Worm (Caenorhabditis elegans): ENCODE data around the gene wrk-1.

Gene wrk-1

ce11 chrX:8378312-8378711, 14.1 kb downstream of the wrk-1 start, which contains the start of gene tbc-18:
Gene tbc-18, plus strand, starts transcription at chrX:8378557.
- no peak for TF ChIP-seq cog-1 (tag; optimal IDR thresholded peaks at IDR 0.05)
- no peak for TF ChIP-seq flt-1 (GFP tag; IDR thresholded peaks at IDR 0.05)
- no peak for TF ChIP-seq tab-1 (GFP tag; IDR thresholded peaks at IDR 0.05)
- no peak for TF ChIP-seq med-1 (GFP tag; optimal IDR thresholded peaks at IDR 0.05; ENCODE audit: insufficient read depth)
- no peak for TF ChIP-seq ztf-23 (GFP tag; IDR thresholded peaks at IDR 0.05)
- TF ChIP-seq T22C8.4 (GFP tag; IDR thresholded peaks at IDR 0.05) = no peak
- no peak for TF ChIP-seq ztf-29 (GFP tag; IDR thresholded peaks at IDR 0.05)
- no peak for TF ChIP-seq ref-1 (GFP tag; conservative IDR thresholded peaks at IDR 0.05)
- no peak for TF ChIP-seq klf-2 (GFP tag; conservative IDR thresholded peaks at IDR 0.05)

- TF ChIP-seq ref-1 (GFP tag; conservative IDR thresholded peaks at IDR 0.05) (no peak), cog-1 (tag; optimal IDR thresholded peaks at IDR 0.05) (no peak), ztf-29 (GFP tag; IDR thresholded peaks at IDR 0.05) (no peak), ztf-23 (GFP tag; IDR thresholded peaks at IDR 0.05) (no peak), flt-1 (GFP tag; IDR thresholded peaks at IDR 0.05) (no peak), T22C8.4 (GFP tag; IDR thresholded peaks at IDR 0.05) (no peak), klf-2 (GFP tag; conservative IDR thresholded peaks at IDR 0.05) (no peak), med-1 (GFP tag; optimal IDR thresholded peaks at IDR 0.05; ENCODE audit: insufficient read depth) (no peak), tab-1 (GFP tag; IDR thresholded peaks at IDR 0.05) (no peak)
These were observed 20.5 kb downstream of the wrk-1 start, which contains the start of gene nep-15 for ce11 chrX:8371906-8372305. Gene nep-15, plus strand, starts transcription at chrX:8372206.

- TF ChIP-seq ref-1 (GFP tag; conservative IDR thresholded peaks at IDR 0.05) (no peak), cog-1 (tag; optimal IDR thresholded peaks at IDR 0.05) (peak; percentile 52)
These were observed 24.2 kb downstream of the wrk-1 start for ce11 chrX:8368210-8368609.

ce11 chrX:8367553-8367952, 24.8 kb downstream of the wrk-1 start, which contains the start of gene F40B5.2:
Gene F40B5.2, plus strand, starts transcription at chrX:8367853.
- no peak for TF ChIP-seq med-1 (GFP tag; optimal IDR thresholded peaks at IDR 0.05; ENCODE audit: insufficient read depth)

- TF ChIP-seq ztf-23 (GFP tag; IDR thresholded peaks at IDR 0.05) (no peak), tab-1 (GFP tag; IDR thresholded peaks at IDR 0.05) (no peak)
These were observed 30.0 kb downstream of the wrk-1 start for ce11 chrX:8362379-8362778.

ce11 chrX:8356305-8356704, 36.1 kb downstream of the wrk-1 start:
- TF ChIP-seq tab-1 (GFP tag; IDR thresholded peaks at IDR 0.05) = no peak
- TF ChIP-seq cog-1 (tag; optimal IDR thresholded peaks at IDR 0.05) = no peak
- no peak for TF ChIP-seq ztf-29 (GFP tag; IDR thresholded peaks at IDR 0.05)
- no peak for TF ChIP-seq med-1 (GFP tag; optimal IDR thresholded peaks at IDR 0.05; ENCODE audit: insufficient read depth)
- TF ChIP-seq flt-1 (GFP tag; IDR thresholded peaks at IDR 0.05) = no peak
- no peak for TF ChIP-seq klf-2 (GFP tag; conservative IDR thresholded peaks at IDR 0.05)
- TF ChIP-seq ref-1 (GFP tag; conservative IDR thresholded peaks at IDR 0.05) = no peak
- no peak for TF ChIP-seq ztf-23 (GFP tag; IDR thresholded peaks at IDR 0.05)
- TF ChIP-seq T22C8.4 (GFP tag; IDR thresholded peaks at IDR 0.05) = no peak

- TF ChIP-seq med-1 (GFP tag; optimal IDR thresholded peaks at IDR 0.05; ENCODE audit: insufficient read depth) (no peak), flt-1 (GFP tag; IDR thresholded peaks at IDR 0.05) (no peak)
These were observed 37.0 kb downstream of the wrk-1 start for ce11 chrX:8355350-8355749.

- TF ChIP-seq klf-2 (GFP tag; conservative IDR thresholded peaks at IDR 0.05) (no peak), ref-1 (GFP tag; conservative IDR thresholded peaks at IDR 0.05) (no peak)
These were observed 38.1 kb downstream of the wrk-1 start for ce11 chrX:8354284-8354784.

- no peak for TF ChIP-seq tab-1 (GFP tag; IDR thresholded peaks at IDR 0.05)
- no peak for TF ChIP-seq cog-1 (tag; optimal IDR thresholded peaks at IDR 0.05)
- no peak for TF ChIP-seq ref-1 (GFP tag; conservative IDR thresholded peaks at IDR 0.05)
- TF ChIP-seq klf-2 (GFP tag; conservative IDR thresholded peaks at IDR 0.05) = no peak
- TF ChIP-seq ztf-29 (GFP tag; IDR thresholded peaks at IDR 0.05) = no peak
- no peak for TF ChIP-seq T22C8.4 (GFP tag; IDR thresholded peaks at IDR 0.05)
- TF ChIP-seq med-1 (GFP tag; optimal IDR thresholded peaks at IDR 0.05; ENCODE audit: insufficient read depth) = no peak
- TF ChIP-seq ztf-23 (GFP tag; IDR thresholded peaks at IDR 0.05) = no peak
- no peak for TF ChIP-seq flt-1 (GFP tag; IDR thresholded peaks at IDR 0.05)
These were observed 41.4 kb downstream of the wrk-1 start, which contains the start of gene npr-28 for ce11 chrX:8350984-8351383. Gene npr-28, minus strand, starts transcription at chrX:8351084.

ce11 chrX:8346248-8346647, 46.1 kb downstream of the wrk-1 start, which contains the start of gene drd-5:
Gene drd-5, minus strand, starts transcription at chrX:8346348.
- no peak for TF ChIP-seq T22C8.4 (GFP tag; IDR thresholded peaks at IDR 0.05)
- no peak for TF ChIP-seq flt-1 (GFP tag; IDR thresholded peaks at IDR 0.05)
- no peak for TF ChIP-seq ztf-23 (GFP tag; IDR thresholded peaks at IDR 0.05)
- no peak for TF ChIP-seq cog-1 (tag; optimal IDR thresholded peaks at IDR 0.05)
- no peak for TF ChIP-seq klf-2 (GFP tag; conservative IDR thresholded peaks at IDR 0.05)
- TF ChIP-seq ztf-29 (GFP tag; IDR thresholded peaks at IDR 0.05) = no peak
- no peak for TF ChIP-seq ref-1 (GFP tag; conservative IDR thresholded peaks at IDR 0.05)
- no peak for TF ChIP-seq med-1 (GFP tag; optimal IDR thresholded peaks at IDR 0.05; ENCODE audit: insufficient read depth)
- no peak for TF ChIP-seq tab-1 (GFP tag; IDR thresholded peaks at IDR 0.05)

ce11 chrX:8341675-8342074, 50.7 kb downstream of the wrk-1 start, which contains the start of gene F55E10.1:
Gene F55E10.1, plus strand, starts transcription at chrX:8341975.
- TF ChIP-seq tab-1 (GFP tag; IDR thresholded peaks at IDR 0.05) (no peak), ref-1 (GFP tag; conservative IDR thresholded peaks at IDR 0.05) (no peak), med-1 (GFP tag; optimal IDR thresholded peaks at IDR 0.05; ENCODE audit: insufficient read depth) (no peak), klf-2 (GFP tag; conservative IDR thresholded peaks at IDR 0.05) (no peak), flt-1 (GFP tag; IDR thresholded peaks at IDR 0.05) (no peak), T22C8.4 (GFP tag; IDR thresholded peaks at IDR 0.05) (no peak), ztf-23 (GFP tag; IDR thresholded peaks at IDR 0.05) (no peak), cog-1 (tag; optimal IDR thresholded peaks at IDR 0.05) (no peak), ztf-29 (GFP tag; IDR thresholded peaks at IDR 0.05) (no peak)
